Worm (Caenorhabditis elegans) whole organism, L1 larva: ENCODE data around the gene K12H6.4.

ENCODE experiments used
- aha-1 ChIP-seq: fragments of 150-350 bp; optimal IDR thresholded peaks from 2 replicates; lab custom pipeline; 2014; ENCODE audit warnings: missing biosample characterization, missing genetic modification characterization
- fkh-10 ChIP-seq: sonication (generic microtip); optimal IDR thresholded peaks from 2 replicates; lab custom pipeline; 2017; ENCODE audit warnings: missing biosample characterization, missing genetic modification reagents, missing genetic modification characterization
- lin-15B ChIP-seq: fragments of 150-350 bp; sonication (generic microtip); optimal IDR thresholded peaks from 3 replicates; lab custom pipeline; 2014; ENCODE audit warnings: missing biosample characterization, missing genetic modification characterization
- rnt-1 ChIP-seq: sonication (generic microtip); optimal IDR thresholded peaks from 2 replicates; lab custom pipeline; 2016; ENCODE audit warnings: mild to moderate bottlenecking, missing genetic modification characterization, moderate library complexity, missing compliant biosample characterization
- vab-15 ChIP-seq: sonication (generic microtip); optimal IDR thresholded peaks from 2 replicates; lab custom pipeline; 2017; ENCODE audit warnings: missing genotype, mild to moderate bottlenecking, missing genetic modification characterization, missing compliant biosample characterization

ce11 chrII:2871816-2872215, 47.7 kb upstream of the K12H6.4 start, which contains the start of gene Y110A2AL.10:
- TF ChIP-seq fkh-10 = no peak
- TF ChIP-seq vab-15 = no peak
- TF ChIP-seq rnt-1 (tag; lab: Kevin White, UChicago) = no peak
- no peak for TF ChIP-seq lin-15B (tag; lab: Kevin White, UChicago)
- no peak for TF ChIP-seq aha-1 (tag; lab: Kevin White, UChicago)
